Worm (Caenorhabditis elegans): ENCODE results near the gene srg-26.

DNA sequence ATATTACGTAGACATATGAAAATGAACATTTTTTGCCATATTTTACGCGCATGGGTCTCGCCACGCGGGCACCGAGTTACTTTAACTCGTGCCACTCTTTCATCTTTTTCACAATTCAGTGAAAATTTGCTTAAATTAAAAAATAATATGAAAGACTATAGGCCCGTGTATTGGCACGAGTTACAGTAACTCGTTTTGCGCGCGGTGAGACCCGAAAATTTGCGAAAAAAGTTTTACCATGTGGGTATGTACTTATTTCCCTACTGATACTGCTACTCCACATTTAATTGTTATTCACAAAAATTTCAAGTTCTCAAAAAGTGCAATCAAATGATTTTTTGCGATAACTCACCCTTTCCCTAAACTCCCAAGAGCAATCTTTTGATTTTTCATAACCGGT, 33.3 kb upstream of the srg-26 start:
- TF ChIP-seq nhr-25 (tag; optimal IDR thresholded peaks at IDR 0.05) (no peak), lin-13 (GFP tag; optimal IDR thresholded peaks at IDR 0.05) (no peak), snpc-4 (tag; optimal IDR thresholded peaks at IDR 0.05) (no peak), skn-1 (tag; optimal IDR thresholded peaks at IDR 0.05) (no peak), lin-39 (tag; optimal IDR thresholded peaks at IDR 0.05) (no peak), mbf-1 (tag; optimal IDR thresholded peaks at IDR 0.05) (no peak), F13H6.1 (tag; optimal IDR thresholded peaks at IDR 0.05) (no peak), unc-55 (GFP tag; optimal IDR thresholded peaks at IDR 0.05) (no peak)
